Fruit fly (Drosophila melanogaster): ENCODE results near the gene t-cup.
A peak's percentile ranks its signal among the peaks of the same experiment; 100 is the strongest.

t-cup gene

DNA sequence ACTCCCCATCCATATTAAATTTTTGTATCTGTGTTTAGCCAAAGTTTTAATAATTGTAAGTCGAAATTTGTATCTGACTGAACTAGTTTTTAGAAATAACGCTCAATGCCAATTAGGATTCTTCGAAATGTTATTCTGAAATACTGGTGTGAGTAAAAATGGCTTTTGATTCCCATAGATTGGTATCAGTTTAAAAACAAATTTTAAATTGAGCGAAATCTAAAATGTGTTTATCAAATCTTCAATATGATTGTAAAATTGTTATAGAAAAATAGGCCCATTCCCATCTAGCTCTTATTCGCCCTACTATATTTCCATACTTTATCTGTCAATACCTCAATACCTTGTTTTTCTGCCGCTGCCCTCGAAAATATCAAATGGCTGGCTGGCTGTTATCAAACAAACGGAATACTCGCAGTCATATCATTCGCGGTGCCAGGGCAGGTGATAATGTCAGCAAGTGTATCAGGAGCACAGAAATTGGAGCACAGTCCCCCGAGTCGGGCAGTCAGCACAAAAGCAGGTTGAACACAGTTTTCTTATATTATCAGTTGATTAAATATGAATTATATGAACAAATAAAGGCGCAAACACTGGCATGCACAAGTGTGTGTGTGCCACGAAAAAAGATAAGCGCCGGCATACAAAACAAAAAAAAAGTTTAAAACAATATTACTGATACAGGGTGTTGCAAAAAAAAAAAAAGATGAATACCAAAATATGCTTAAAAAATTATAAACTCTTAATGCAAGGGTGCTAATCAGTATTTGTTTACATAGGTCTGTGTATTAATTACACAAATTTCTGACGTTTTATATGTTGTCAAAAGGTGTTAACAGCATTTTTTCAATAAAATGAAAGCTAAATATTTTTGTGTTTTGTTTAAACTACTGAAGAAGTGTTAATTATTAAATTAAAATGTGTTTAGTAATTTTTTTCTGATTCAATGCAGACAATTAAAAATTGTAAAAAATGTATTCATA, at the start of gene t-cup (continued):
- TF ChIP-seq chinmo (GFP tag; IDR thresholded peaks at IDR 0.05; ENCODE audit: partially characterized antibody), result 0 out of 4 replicates have a peak, but pooled peaks have one; percentile 62
- peak; percentile 71 for TF ChIP-seq CG2202 (tag; optimal IDR thresholded peaks at IDR 0.05)
- TF ChIP-seq tll (GFP tag; optimal IDR thresholded peaks at IDR 0.05), result no peak
- no peak for TF ChIP-seq Opbp (GFP tag; IDR thresholded peaks at IDR 0.05; ENCODE audit: partially characterized antibody)
- peak; percentile 68 for TF ChIP-seq CG12299 (tag; optimal IDR thresholded peaks at IDR 0.05)
- peak; percentile 66; the same call in 1 of the 3 replicates for TF ChIP-seq CG3726 (GFP tag; IDR thresholded peaks at IDR 0.05)
- TF ChIP-seq E2f1 (GFP tag; IDR thresholded peaks at IDR 0.05), result peak; percentile 63; the same call in 1 of the 2 replicates
- TF ChIP-seq CG7271 (tag; optimal IDR thresholded peaks at IDR 0.05), result peak; percentile 38
- no peak for TF ChIP-seq luna (GFP tag; optimal IDR thresholded peaks at IDR 0.05)
- peak; percentile 49 for TF ChIP-seq Sry-β (GFP tag; optimal IDR thresholded peaks at IDR 0.05)
- peak; percentile 90 for TF ChIP-seq Asciz (GFP tag; optimal IDR thresholded peaks at IDR 0.05)
- no peak for TF ChIP-seq Neu2 (GFP tag; optimal IDR thresholded peaks at IDR 0.05; ENCODE audit: borderline replicate concordance)
- no peak for TF ChIP-seq CG6791 (GFP tag; IDR thresholded peaks at IDR 0.05; ENCODE audit: partially characterized antibody)
- peak; percentile 98 for TF ChIP-seq CG8281 (tag; optimal IDR thresholded peaks at IDR 0.05)
- TF ChIP-seq CG34376 (GFP tag; optimal IDR thresholded peaks at IDR 0.05), result peak; percentile 98
- TF ChIP-seq CG10462 (GFP tag; optimal IDR thresholded peaks at IDR 0.05), result peak; percentile 23
- TF ChIP-seq grau (tag; optimal IDR thresholded peaks at IDR 0.05), result peak; percentile 40
- TF ChIP-seq Oli (tag; optimal IDR thresholded peaks at IDR 0.05), result peak; percentile 52
- TF ChIP-seq CG2129 (GFP tag; IDR thresholded peaks at IDR 0.05; ENCODE audit: partially characterized antibody), result no peak
- TF ChIP-seq Nf-YA (GFP tag; IDR thresholded peaks at IDR 0.05), result peak; percentile 75
- TF ChIP-seq dati (GFP tag; IDR thresholded peaks at IDR 0.05), result no peak
- TF ChIP-seq CG31388 (GFP tag; optimal IDR thresholded peaks at IDR 0.05), result no peak
- peak; percentile 57 for TF ChIP-seq CG18262 (tag; optimal IDR thresholded peaks at IDR 0.05)
- no peak for TF ChIP-seq usp (GFP tag; optimal IDR thresholded peaks at IDR 0.05)
- peak; percentile 29; the same call in 1 of the 2 replicates for TF ChIP-seq MBD-R2 (GFP tag; IDR thresholded peaks at IDR 0.05)
- no peak for TF ChIP-seq Tbp (GFP tag; optimal IDR thresholded peaks at IDR 0.05)
- peak; percentile 65 for TF ChIP-seq unpg (GFP tag; optimal IDR thresholded peaks at IDR 0.05)
- TF ChIP-seq CG16815 (GFP tag; optimal IDR thresholded peaks at IDR 0.05), result no peak
- TF ChIP-seq CG18476 (GFP tag; optimal IDR thresholded peaks at IDR 0.05), result peak; percentile 69
- TF ChIP-seq TFAM (GFP tag; optimal IDR thresholded peaks at IDR 0.05), result peak; percentile 43
- peak; percentile 72 for TF ChIP-seq da (GFP tag; optimal IDR thresholded peaks at IDR 0.05)
- peak; percentile 67 for TF ChIP-seq Sox102F (GFP tag; optimal IDR thresholded peaks at IDR 0.05)
- TF ChIP-seq C15 (GFP tag; IDR thresholded peaks at IDR 0.05), result 0 out of 3 replicates have a peak, but pooled peaks have one; percentile 12
- TF ChIP-seq tgo (GFP tag; IDR thresholded peaks at IDR 0.05), result no peak
- peak; percentile 61 for TF ChIP-seq bigmax (GFP tag; optimal IDR thresholded peaks at IDR 0.05)
- TF ChIP-seq fd96Cb (tag; optimal IDR thresholded peaks at IDR 0.05), result peak; percentile 15
- TF ChIP-seq CG1529 (GFP tag; optimal IDR thresholded peaks at IDR 0.05), result peak; percentile 75
- no peak for TF ChIP-seq CG43689 (GFP tag; IDR thresholded peaks at IDR 0.05)
- peak; percentile 38; the same call in 1 of the 2 replicates for TF ChIP-seq Ptx1 (GFP tag; IDR thresholded peaks at IDR 0.05)
- peak; percentile 100 for TF ChIP-seq CG31224 (GFP tag; IDR thresholded peaks at IDR 0.05)
- peak; percentile 92 for TF ChIP-seq HmgZ (tag; optimal IDR thresholded peaks at IDR 0.05)
- no peak for TF ChIP-seq lov (optimal IDR thresholded peaks at IDR 0.05)
- 0 out of 3 replicates have a peak, but pooled peaks have one; percentile 32 for TF ChIP-seq lov (GFP tag; IDR thresholded peaks at IDR 0.05)
- peak; percentile 81 for TF ChIP-seq CG11723 (GFP tag; optimal IDR thresholded peaks at IDR 0.05)
- TF ChIP-seq Mes4 (GFP tag; optimal IDR thresholded peaks at IDR 0.05), result peak; percentile 71
- TF ChIP-seq CG8290 (GFP tag; optimal IDR thresholded peaks at IDR 0.05), result peak; percentile 45
- peak; percentile 64 to 81 for TF ChIP-seq CG8290 (tag; optimal IDR thresholded peaks at IDR 0.05)
- peak; percentile 27 for TF ChIP-seq CG14965 (GFP tag; optimal IDR thresholded peaks at IDR 0.05; ENCODE audit: borderline replicate concordance)
